Fruit fly (Drosophila melanogaster) whole organism, embryonic: Measurements from ENCODE around the gene Rh4.

ENCODE experiments used
- Adf1 ChIP-seq: fragments of 200-800 bp; sonication (Bioruptor generic); IDR thresholded peaks from 2 replicates; pipeline ENCODE4 v1.3.6; 2022; ENCODE audit warnings: missing biosample characterization, missing genetic modification characterization
- Awh ChIP-seq: fragments of 200-800 bp; sonication (Bioruptor generic); IDR thresholded peaks from 2 replicates; pipeline ENCODE4, ENCODE4 v1.3.6; 2022; ENCODE audit warnings: missing biosample characterization, missing genetic modification characterization
- CG1024 ChIP-seq: fragments of 200-800 bp; sonication (Bioruptor generic); IDR thresholded peaks from 2 replicates; pipeline ENCODE4 v1.3.6; 2022; ENCODE audit warnings: missing biosample characterization, missing genetic modification characterization
- CG10959 ChIP-seq: fragments of 200-800 bp; sonication (Bioruptor generic); IDR thresholded peaks from 2 replicates; pipeline ENCODE4 v1.3.6; 2022; ENCODE audit warnings: missing biosample characterization, missing genetic modification characterization
- CG12219 ChIP-seq: fragments of 200-800 bp; sonication (Bioruptor generic); optimal IDR thresholded peaks from 3 replicates; lab custom pipeline; 2018; ENCODE audit warnings: missing biosample characterization, mild to moderate bottlenecking, missing genetic modification characterization
- CG13424 ChIP-seq: fragments of 200-800 bp; sonication (Bioruptor generic); optimal IDR thresholded peaks from 2 replicates; lab custom pipeline; 2019; ENCODE audit warnings: missing biosample characterization, mild to moderate bottlenecking, missing genetic modification characterization, moderate library complexity
- CG13894 ChIP-seq: fragments of 200-800 bp; sonication (Bioruptor generic); optimal IDR thresholded peaks from 3 replicates; lab custom pipeline; 2018; ENCODE audit warnings: missing biosample characterization, mild to moderate bottlenecking, missing genetic modification characterization, moderate library complexity
- CG15514 ChIP-seq: fragments of 200-800 bp; sonication (Bioruptor generic); optimal IDR thresholded peaks from 3 replicates; lab custom pipeline; 2017; ENCODE audit warnings: missing biosample characterization, missing genetic modification characterization, mild to moderate bottlenecking, moderate library complexity, missing genetic modification reagents
- CG15696 ChIP-seq: fragments of 200-800 bp; sonication (Bioruptor generic); optimal IDR thresholded peaks from 2 replicates; lab custom pipeline; 2019; ENCODE audit warnings: missing biosample characterization, mild to moderate bottlenecking, missing genetic modification characterization, moderate library complexity
- CG17328 ChIP-seq: fragments of 200-800 bp; sonication (Bioruptor generic); IDR thresholded peaks from 2 replicates; pipeline ENCODE4 v1.3.6; 2022; ENCODE audit warnings: missing biosample characterization, missing genetic modification characterization
- CG3838 ChIP-seq: fragments of 200-800 bp; sonication (Bioruptor generic); optimal IDR thresholded peaks from 3 replicates; lab custom pipeline; 2016; ENCODE audit warnings: missing biosample characterization, missing genetic modification characterization
- CG3847 ChIP-seq: fragments of 200-800 bp; sonication (Bioruptor generic); IDR thresholded peaks from 2 replicates; pipeline ENCODE4 v1.3.6; 2022; ENCODE audit warnings: missing biosample characterization, missing genetic modification characterization
- CG3995 ChIP-seq: fragments of 200-800 bp; sonication (Bioruptor generic); optimal IDR thresholded peaks from 3 replicates; lab custom pipeline; 2016; ENCODE audit warnings: missing biosample characterization, missing genetic modification characterization
- CG6175 ChIP-seq: fragments of 200-800 bp; sonication (Bioruptor generic); IDR thresholded peaks from 3 replicates; pipeline ENCODE4 v1.3.6; 2022; ENCODE audit warnings: missing biosample characterization, missing genetic modification characterization
- CG7556 ChIP-seq: fragments of 200-800 bp; sonication (Bioruptor generic); optimal IDR thresholded peaks from 2 replicates; lab custom pipeline; 2017; ENCODE audit warnings: missing biosample characterization, mild to moderate bottlenecking, missing genetic modification characterization
- CG9797 ChIP-seq: fragments of 200-800 bp; sonication (Bioruptor generic); optimal IDR thresholded peaks from 3 replicates; lab custom pipeline; 2018; ENCODE audit warnings: missing biosample characterization, mild to moderate bottlenecking, missing genetic modification characterization
- CkIIα-i1 ChIP-seq: fragments of 200-800 bp; sonication (Bioruptor generic); IDR thresholded peaks from 2 replicates; pipeline ENCODE4 v1.3.6; 2022; ENCODE audit warnings: missing biosample characterization, missing genetic modification characterization
- Deaf1 ChIP-seq: fragments of 200-800 bp; optimal IDR thresholded peaks from 3 replicates; lab custom pipeline; 2019; ENCODE audit warnings: missing biosample characterization, mild to moderate bottlenecking, missing genetic modification characterization, moderate library complexity
- Doc3 ChIP-seq: fragments of 200-800 bp; sonication (Bioruptor generic); IDR thresholded peaks from 3 replicates; pipeline ENCODE4 v1.3.6; 2022; ENCODE audit warnings: missing biosample characterization, missing genetic modification characterization; ENCODE audit not compliant: partially characterized antibody
- ERR ChIP-seq: fragments of 200-800 bp; sonication (Bioruptor generic); optimal IDR thresholded peaks from 2 replicates; lab custom pipeline; 2016; ENCODE audit warnings: missing biosample characterization, missing genetic modification characterization
- Ets97D ChIP-seq: fragments of 200-800 bp; sonication (Bioruptor generic); optimal IDR thresholded peaks from 3 replicates; lab custom pipeline; 2016; ENCODE audit warnings: missing biosample characterization, missing genetic modification characterization
- HLH3B ChIP-seq: fragments of 200-800 bp; sonication (Bioruptor generic); IDR thresholded peaks from 2 replicates; pipeline ENCODE4 v1.3.6; 2022; ENCODE audit warnings: missing biosample characterization, missing genetic modification characterization
- HmgD ChIP-seq: fragments of 200-800 bp; sonication (Bioruptor generic); optimal IDR thresholded peaks from 3 replicates; lab custom pipeline; 2016; ENCODE audit warnings: missing biosample characterization, missing genetic modification characterization
- Hr3 ChIP-seq: fragments of 200-800 bp; sonication (Bioruptor generic); optimal IDR thresholded peaks from 3 replicates; lab custom pipeline; 2016; ENCODE audit warnings: missing biosample characterization, missing genetic modification characterization
- Hr39 ChIP-seq: fragments of >200 bp; optimal IDR thresholded peaks from 2 replicates; lab custom pipeline; 2017
- Hr78 ChIP-seq, 2 experiments: fragments of 200-800 bp in 1 of 2; fragments of >200 bp in 1 of 2; sonication (Bioruptor generic) in 1 of 2; optimal IDR thresholded peaks; 2 replicates each; lab custom pipeline; 2017 to 2019; ENCODE audit warnings: missing biosample characterization in 2 of 2, missing genetic modification characterization in 2 of 2, mild to moderate bottlenecking in 1 of 2, moderate library complexity in 1 of 2
- Rx ChIP-seq: fragments of 200-800 bp; sonication (Bioruptor generic); IDR thresholded peaks from 2 replicates; pipeline ENCODE4 v1.3.6; 2022; ENCODE audit warnings: missing biosample characterization, missing genetic modification characterization
- Sry-δ ChIP-seq: fragments of 200-800 bp; sonication (Bioruptor generic); optimal IDR thresholded peaks from 2 replicates; lab custom pipeline; 2016; ENCODE audit warnings: missing biosample characterization, missing genetic modification characterization
- ac ChIP-seq: fragments of 200-800 bp; sonication (Bioruptor generic); optimal IDR thresholded peaks from 3 replicates; lab custom pipeline; 2017; ENCODE audit warnings: missing biosample characterization, mild to moderate bottlenecking, missing genetic modification characterization
- cas ChIP-seq: fragments of 200-800 bp; sonication (Bioruptor generic); IDR thresholded peaks from 2 replicates; pipeline ENCODE4 v1.3.6; 2022; ENCODE audit warnings: missing biosample characterization, missing genetic modification characterization
- cato ChIP-seq: fragments of 200-800 bp; sonication (Bioruptor generic); optimal IDR thresholded peaks from 2 replicates; lab custom pipeline; 2016; ENCODE audit warnings: missing biosample characterization, missing genetic modification characterization, borderline replicate concordance
- caup ChIP-seq: fragments of 200-800 bp; sonication (Bioruptor generic); optimal IDR thresholded peaks from 3 replicates; lab custom pipeline; 2017; ENCODE audit warnings: missing biosample characterization, mild to moderate bottlenecking, missing genetic modification characterization, moderate library complexity; ENCODE audit not compliant: severe bottlenecking
- chinmo ChIP-seq: fragments of 200-800 bp; sonication (Bioruptor generic); IDR thresholded peaks from 4 replicates; pipeline ENCODE4 v1.3.6; 2022; ENCODE audit warnings: missing biosample characterization, missing genetic modification characterization; ENCODE audit not compliant: partially characterized antibody
- dmrt11E ChIP-seq: fragments of 200-800 bp; sonication (Bioruptor generic); optimal IDR thresholded peaks from 3 replicates; lab custom pipeline; 2018; ENCODE audit warnings: missing biosample characterization, mild to moderate bottlenecking, missing genetic modification characterization, moderate library complexity
- dmrt99B ChIP-seq: fragments of 200-800 bp; sonication (Bioruptor generic); optimal IDR thresholded peaks from 2 replicates; lab custom pipeline; 2018; ENCODE audit warnings: missing biosample characterization, mild to moderate bottlenecking, missing genetic modification characterization, moderate library complexity
- esg ChIP-seq: fragments of 200-800 bp; sonication (Bioruptor generic); conservative IDR thresholded peaks from 2 replicates; pipeline ENCODE4 v1.3.6; 2022; ENCODE audit warnings: missing biosample characterization, missing genetic modification characterization
- fd3F ChIP-seq: fragments of 200-800 bp; sonication (Bioruptor generic); optimal IDR thresholded peaks from 2 replicates; lab custom pipeline; 2018; ENCODE audit warnings: missing biosample characterization, mild to moderate bottlenecking, missing genetic modification characterization, moderate library complexity
- ftz-f1 ChIP-seq: fragments of 200-800 bp; sonication (Bioruptor generic); optimal IDR thresholded peaks from 2 replicates; lab custom pipeline; 2016; ENCODE audit warnings: missing biosample characterization, missing genetic modification characterization
- grn ChIP-seq: fragments of 200-800 bp; sonication (Bioruptor generic); optimal IDR thresholded peaks from 3 replicates; lab custom pipeline; 2017; ENCODE audit warnings: missing biosample characterization, missing genetic modification characterization
- ham ChIP-seq: fragments of 200-800 bp; sonication (Bioruptor generic); IDR thresholded peaks from 2 replicates; pipeline ENCODE4 v1.3.6; 2022; ENCODE audit warnings: missing biosample characterization, missing genetic modification characterization
- otp ChIP-seq: fragments of 200-800 bp; sonication (Bioruptor generic); IDR thresholded peaks from 3 replicates; pipeline ENCODE4, ENCODE4 v1.3.6; 2022; ENCODE audit warnings: missing biosample characterization, missing genetic modification characterization
- sr ChIP-seq: fragments of 200-800 bp; sonication (Bioruptor generic); IDR thresholded peaks from 3 replicates; pipeline ENCODE4 v1.3.6; 2022; ENCODE audit warnings: missing biosample characterization, missing genetic modification characterization
- trem ChIP-seq: fragments of 200-800 bp; optimal IDR thresholded peaks from 3 replicates; lab custom pipeline; 2019; ENCODE audit warnings: missing biosample characterization, mild to moderate bottlenecking, missing genetic modification characterization, moderate library complexity
- unpg ChIP-seq: fragments of 200-800 bp; sonication (Bioruptor generic); optimal IDR thresholded peaks from 3 replicates; lab custom pipeline; 2018; ENCODE audit warnings: missing biosample characterization, mild to moderate bottlenecking, missing genetic modification characterization, moderate library complexity
- vfl ChIP-seq: fragments of 200-800 bp; sonication (Bioruptor generic); optimal IDR thresholded peaks from 2 replicates; lab custom pipeline; 2016; ENCODE audit warnings: missing biosample characterization, missing genetic modification characterization
- wek ChIP-seq: fragments of 200-800 bp; sonication (Bioruptor generic); optimal IDR thresholded peaks from 3 replicates; lab custom pipeline; 2018; ENCODE audit warnings: missing biosample characterization, mild to moderate bottlenecking, missing genetic modification characterization, moderate library complexity

Gene Rh4

DNA sequence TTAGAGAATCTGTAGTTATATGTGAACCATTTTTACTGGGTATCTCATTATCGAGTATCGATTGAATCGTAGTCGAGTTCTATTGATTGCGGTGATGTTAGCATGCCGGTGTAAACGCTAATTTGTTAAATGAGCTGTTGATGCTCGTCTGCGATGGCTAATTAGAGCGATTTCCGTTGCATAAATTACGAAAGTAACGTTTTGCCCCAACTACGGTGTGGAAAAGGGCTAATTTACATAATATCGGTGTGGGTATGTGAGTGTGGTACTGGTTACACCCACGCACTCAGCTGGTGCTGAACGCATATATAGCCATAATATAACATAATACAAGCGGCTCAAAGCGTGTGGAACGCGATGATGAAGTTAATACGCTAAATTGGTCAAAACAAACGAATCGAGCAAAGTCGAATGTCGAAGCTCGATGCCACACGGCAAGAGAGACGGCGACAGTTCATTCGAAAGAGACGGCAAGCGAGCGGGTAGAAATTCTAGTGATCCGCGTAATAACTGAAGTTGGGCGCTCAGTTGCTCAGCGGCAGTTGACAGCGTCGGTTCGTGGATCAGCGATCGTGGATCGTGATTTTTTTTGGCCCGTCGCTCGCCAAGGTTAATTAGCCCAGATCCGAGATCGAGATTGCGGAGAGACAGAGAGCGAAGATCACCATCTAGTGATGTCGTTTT lies 14.6 kb upstream of the Rh4 start, which contains the start of gene CG32170 (continued):
- TF ChIP-seq Rx (GFP tag; lab: Robert Waterston, UW) (no peak), Deaf1 (peak; percentile 56), ftz-f1 (GFP tag; lab: Kevin White, UChicago) (peak; percentile 80), CG15696 (no peak), wek (GFP tag; lab: Kevin White, UChicago) (no peak), ham (no peak), dmrt99B (tag; lab: Kevin White, UChicago) (no peak), CG13424 (tag; lab: Kevin White, UChicago) (no peak), cato (GFP tag; lab: Kevin White, UChicago) (no peak), caup (GFP tag; lab: Kevin White, UChicago) (no peak), Hr39 (lab: Kevin White, UChicago) (no peak), CG15514 (GFP tag; lab: Kevin White, UChicago) (no peak), Ets97D (GFP tag; lab: Kevin White, UChicago) (no peak), unpg (GFP tag; lab: Kevin White, UChicago) (no peak), otp (GFP tag; lab: Robert Waterston, UW) (no peak), vfl (GFP tag; lab: Kevin White, UChicago) (no peak), esg (no peak), Hr3 (GFP tag; lab: Kevin White, UChicago) (no peak), fd3F (GFP tag; lab: Kevin White, UChicago) (no peak), CkIIα-i1 (GFP tag; lab: Robert Waterston, UW) (no peak), CG9797 (GFP tag; lab: Kevin White, UChicago) (no peak), CG3995 (GFP tag; lab: Kevin White, UChicago) (no peak), Adf1 (GFP tag; lab: Robert Waterston, UW) (peak; percentile 45; the same call in 1 of the 2 replicates), Sry-δ (no peak), cas (GFP tag; lab: Robert Waterston, UW) (no peak), CG17328 (GFP tag; lab: Robert Waterston, UW) (no peak), CG3838 (GFP tag; lab: Kevin White, UChicago) (no peak), dmrt11E (tag; lab: Kevin White, UChicago) (no peak), trem (tag; lab: Kevin White, UChicago) (no peak), CG10959 (GFP tag; lab: Robert Waterston, UW) (no peak), HmgD (GFP tag; lab: Kevin White, UChicago) (no peak), ERR (GFP tag; lab: Kevin White, UChicago) (no peak), CG12219 (no peak), CG7556 (no peak), CG1024 (GFP tag; lab: Robert Waterston, UW) (no peak), Hr78 (GFP tag; optimal IDR thresholded peaks at IDR 0.05; lab: Kevin White, UChicago) (no peak), CG13894 (peak; percentile 85), ac (GFP tag; lab: Kevin White, UChicago) (no peak), CG3847 (no peak)

dm6 chr3L:16875959-16876358 lies 13.6 kb upstream of the Rh4 start:
- TF ChIP-seq chinmo (GFP tag; lab: Robert Waterston, UW): peak; percentile 78; the same call in 2 of the 4 replicates
- peak; percentile 15 for TF ChIP-seq grn
- TF ChIP-seq Awh (GFP tag; lab: Robert Waterston, UW): peak; percentile 74
- 0 out of 3 replicates have a peak, but pooled peaks have one; percentile 30 for TF ChIP-seq sr
- TF ChIP-seq Doc3 (GFP tag; lab: Robert Waterston, UW): no peak
- TF ChIP-seq CG6175 (GFP tag; lab: Robert Waterston, UW): peak; percentile 31; the same call in 1 of the 3 replicates
- TF ChIP-seq HLH3B (GFP tag; lab: Robert Waterston, UW): no peak
